Worm (Caenorhabditis elegans) whole organism, young adult: ENCODE data around the gene try-5.

Experiments
- B0035.1 ChIP-seq: sonication (generic microtip); optimal IDR thresholded peaks from 2 replicates; lab custom pipeline; 2016; ENCODE audit warnings: missing genetic modification characterization, mild to moderate bottlenecking, missing compliant biosample characterization, missing genotype, missing genetic modification reagents
- C06A6.2 ChIP-seq: fragments of 200-800 bp; sonication (Bioruptor generic); conservative IDR thresholded peaks from 2 replicates; pipeline ENCODE4 v1.3.6; 2022; ENCODE audit warnings: missing genetic modification characterization, missing compliant biosample characterization
- C17E4.6 ChIP-seq: fragments of 200-800 bp; sonication (Bioruptor generic); IDR thresholded peaks from 2 replicates; pipeline ENCODE4 v1.3.6; 2022; ENCODE audit warnings: missing genetic modification reagents, missing genetic modification characterization, missing compliant biosample characterization
- F10E7.11 ChIP-seq: sonication (generic microtip); optimal IDR thresholded peaks from 2 replicates; lab custom pipeline; 2017; ENCODE audit warnings: mild to moderate bottlenecking, missing genetic modification characterization, moderate library complexity, missing compliant biosample characterization
- F52B5.7 ChIP-seq: sonication (generic microtip); optimal IDR thresholded peaks from 2 replicates; lab custom pipeline; 2016; ENCODE audit warnings: mild to moderate bottlenecking, missing genetic modification characterization, missing compliant biosample characterization
- Y53G8AR.9 ChIP-seq: fragments of 200-800 bp; sonication (Bioruptor generic); conservative IDR thresholded peaks from 2 replicates; pipeline ENCODE4 v1.3.6; 2022; ENCODE audit warnings: missing genetic modification reagents, missing genetic modification characterization, missing compliant biosample characterization
- Y79H2A.3 ChIP-seq: fragments of 200-800 bp; sonication (Bioruptor generic); conservative IDR thresholded peaks from 2 replicates; pipeline ENCODE4 v1.3.6; 2022; ENCODE audit warnings: missing genetic modification reagents, missing genetic modification characterization, missing compliant biosample characterization
- atf-7 ChIP-seq: sonication (generic microtip); optimal IDR thresholded peaks from 2 replicates; lab custom pipeline; 2017; ENCODE audit warnings: mild to moderate bottlenecking, missing genetic modification characterization, missing compliant biosample characterization
- attf-3 ChIP-seq: fragments of 200-800 bp; sonication (Bioruptor generic); conservative IDR thresholded peaks from 2 replicates; pipeline ENCODE4 v1.3.6; 2022; ENCODE audit warnings: missing genetic modification reagents, missing genetic modification characterization, missing compliant biosample characterization
- attf-5 ChIP-seq: fragments of 200-800 bp; sonication (Bioruptor generic); optimal IDR thresholded peaks from 2 replicates; lab custom pipeline; 2018; ENCODE audit warnings: mild to moderate bottlenecking, missing genetic modification characterization, missing compliant biosample characterization
- attf-6 ChIP-seq: fragments of 200-800 bp; sonication (Bioruptor generic); IDR thresholded peaks from 2 replicates; pipeline ENCODE4 v1.3.6; 2022; ENCODE audit warnings: missing genetic modification reagents, missing genetic modification characterization, missing compliant biosample characterization
- bed-2 ChIP-seq: fragments of 200-800 bp; sonication (Bioruptor generic); IDR thresholded peaks from 2 replicates; pipeline ENCODE4 v1.3.6; 2022; ENCODE audit warnings: missing genetic modification reagents, missing genetic modification characterization, missing compliant biosample characterization
- ccch-3 ChIP-seq: fragments of 200-800 bp; sonication (Bioruptor generic); optimal IDR thresholded peaks from 2 replicates; lab custom pipeline; 2018; ENCODE audit warnings: mild to moderate bottlenecking, missing genetic modification characterization, missing compliant biosample characterization
- cebp-1 ChIP-seq, 2 experiments: fragments of 200-800 bp in 1 of 2; sonication (Bioruptor generic) in 1 of 2; sonication (generic microtip) in 1 of 2; IDR thresholded peaks in 1 of 2; optimal IDR thresholded peaks in 1 of 2; 2 replicates each; pipeline versions ENCODE4 v1.3.6 to Lab custom; 2017 to 2022; ENCODE audit warnings: missing compliant biosample characterization in 2 of 2, missing genetic modification characterization in 2 of 2, mild to moderate bottlenecking in 1 of 2, missing genetic modification reagents in 1 of 2, moderate library complexity in 1 of 2
- ceh-79 ChIP-seq: sonication (generic microtip); optimal IDR thresholded peaks from 2 replicates; lab custom pipeline; 2017; ENCODE audit warnings: mild to moderate bottlenecking, missing genetic modification characterization, missing compliant biosample characterization
- dox-1 ChIP-seq: fragments of 200-800 bp; sonication (Bioruptor generic); IDR thresholded peaks from 2 replicates; pipeline ENCODE4 v1.3.6; 2022; ENCODE audit warnings: missing genetic modification reagents, missing genetic modification characterization, missing compliant biosample characterization
- efl-1 ChIP-seq: fragments of 150-350 bp; optimal IDR thresholded peaks from 2 replicates; lab custom pipeline; 2014; ENCODE audit warnings: missing biosample characterization, missing genetic modification reagents, missing genetic modification characterization
- ekl-4 ChIP-seq: fragments of 200-800 bp; sonication (Bioruptor generic); IDR thresholded peaks from 2 replicates; pipeline ENCODE4 v1.3.6; 2022; ENCODE audit warnings: missing genetic modification reagents, missing genetic modification characterization, missing compliant biosample characterization
- him-1 ChIP-seq: sonication (generic microtip); optimal IDR thresholded peaks from 2 replicates; lab custom pipeline; 2016; ENCODE audit warnings: missing genotype, missing genetic modification reagents, missing genetic modification characterization, missing compliant biosample characterization
- hlh-12 ChIP-seq: sonication (generic microtip); optimal IDR thresholded peaks from 2 replicates; lab custom pipeline; 2016; ENCODE audit warnings: missing genetic modification characterization, missing compliant biosample characterization
- hmg-1.2 ChIP-seq: fragments of 200-800 bp; sonication (Bioruptor generic); IDR thresholded peaks from 2 replicates; pipeline ENCODE4 v1.3.6; 2022; ENCODE audit warnings: missing genetic modification reagents, missing genetic modification characterization, missing compliant biosample characterization
- hrde-1 ChIP-seq: sonication (generic microtip); optimal IDR thresholded peaks from 2 replicates; lab custom pipeline; 2016; ENCODE audit warnings: missing genetic modification characterization, mild to moderate bottlenecking, missing compliant biosample characterization, moderate library complexity, missing genotype, missing genetic modification reagents, borderline replicate concordance
- hsf-1 ChIP-seq: fragments of 200-800 bp; sonication (Bioruptor generic); IDR thresholded peaks from 2 replicates; pipeline ENCODE4 v1.3.6; 2022; ENCODE audit warnings: missing genetic modification reagents, missing genetic modification characterization, missing compliant biosample characterization
- let-607 ChIP-seq, 2 experiments: fragments of 200-800 bp in 1 of 2; sonication (Bioruptor generic) in 1 of 2; sonication (generic microtip) in 1 of 2; optimal IDR thresholded peaks; 2 replicates each; lab custom pipeline; 2016 to 2018; ENCODE audit warnings: mild to moderate bottlenecking in 2 of 2, missing compliant biosample characterization in 2 of 2, missing genetic modification characterization in 2 of 2, moderate library complexity in 2 of 2, missing genotype in 1 of 2
- lin-35 ChIP-seq, 3 experiments: fragments of 150-350 bp in 2 of 3; sonication (generic microtip) in 1 of 3; optimal IDR thresholded peaks; 2 replicates each; lab custom pipeline; 2014 to 2018; ENCODE audit warnings: missing biosample characterization in 3 of 3, missing genetic modification characterization in 3 of 3, missing genetic modification reagents in 3 of 3
- lsl-1 ChIP-seq: fragments of 200-800 bp; sonication (Bioruptor generic); optimal IDR thresholded peaks from 2 replicates; lab custom pipeline; 2018; ENCODE audit warnings: mild to moderate bottlenecking, missing genetic modification characterization, moderate library complexity, missing compliant biosample characterization
- madf-10 ChIP-seq: sonication (generic microtip); optimal IDR thresholded peaks from 2 replicates; lab custom pipeline; 2016; ENCODE audit warnings: mild to moderate bottlenecking, missing genetic modification characterization, missing compliant biosample characterization
- madf-3 ChIP-seq: fragments of 200-800 bp; sonication (Bioruptor generic); IDR thresholded peaks from 2 replicates; pipeline ENCODE4 v1.3.6; 2022; ENCODE audit warnings: missing genetic modification reagents, missing genetic modification characterization, missing compliant biosample characterization
- mcd-1 ChIP-seq: fragments of 200-800 bp; sonication (Bioruptor generic); IDR thresholded peaks from 2 replicates; pipeline ENCODE4 v1.3.6; 2022; ENCODE audit warnings: missing genetic modification reagents, missing genetic modification characterization, missing compliant biosample characterization
- mxl-1 ChIP-seq: sonication (generic microtip); optimal IDR thresholded peaks from 2 replicates; lab custom pipeline; 2016; ENCODE audit warnings: missing genetic modification characterization, missing compliant biosample characterization
- nfya-2 ChIP-seq: fragments of 200-800 bp; sonication (Bioruptor generic); IDR thresholded peaks from 2 replicates; pipeline ENCODE4 v1.3.6; 2022; ENCODE audit warnings: missing genetic modification reagents, missing genetic modification characterization, missing compliant biosample characterization
- nhr-27 ChIP-seq: fragments of 200-800 bp; sonication (Bioruptor generic); optimal IDR thresholded peaks from 2 replicates; lab custom pipeline; 2018; ENCODE audit warnings: mild to moderate bottlenecking, missing genetic modification characterization, moderate library complexity, missing compliant biosample characterization
- pha-4 ChIP-seq: fragments of 150-350 bp; sonication (generic microtip); optimal IDR thresholded peaks from 2 replicates; lab custom pipeline; 2014; ENCODE audit warnings: missing biosample characterization, missing genetic modification reagents, missing genetic modification characterization
- rpc-1 ChIP-seq, 2 experiments: fragments of 150-350 bp in 1 of 2; sonication (generic microtip) in 1 of 2; optimal IDR thresholded peaks; 2 replicates each; lab custom pipeline; 2014 to 2018; ENCODE audit warnings: missing biosample characterization in 1 of 2, missing genetic modification characterization in 1 of 2, missing genetic modification reagents in 1 of 2, missing genotype in 1 of 2
- somi-1 ChIP-seq: fragments of 200-800 bp; sonication (Bioruptor generic); optimal IDR thresholded peaks from 2 replicates; lab custom pipeline; 2018; ENCODE audit warnings: mild to moderate bottlenecking, missing genetic modification characterization, missing compliant biosample characterization
- tbp1 ChIP-seq: fragments of 200-800 bp; sonication (Bioruptor generic); optimal IDR thresholded peaks from 2 replicates; lab custom pipeline; 2018; ENCODE audit warnings: mild to moderate bottlenecking, missing genetic modification characterization, missing compliant biosample characterization
- tbx-9 ChIP-seq: sonication (generic microtip); optimal IDR thresholded peaks from 2 replicates; lab custom pipeline; 2016; ENCODE audit warnings: borderline replicate concordance, missing genetic modification characterization, inconsistent platforms, missing compliant biosample characterization
- tlf-1 ChIP-seq: fragments of 200-800 bp; sonication (Bioruptor generic); optimal IDR thresholded peaks from 2 replicates; lab custom pipeline; 2018; ENCODE audit warnings: mild to moderate bottlenecking, missing genetic modification characterization, missing compliant biosample characterization
- unc-130 ChIP-seq: sonication (generic microtip); optimal IDR thresholded peaks from 2 replicates; lab custom pipeline; 2016; ENCODE audit warnings: missing genetic modification reagents, missing genetic modification characterization, missing compliant biosample characterization
- unc-62 ChIP-seq: fragments of 150-350 bp; optimal IDR thresholded peaks from 2 replicates; lab custom pipeline; 2014; ENCODE audit warnings: missing biosample characterization, missing genetic modification reagents, missing genetic modification characterization
- zim-3 ChIP-seq: sonication (generic microtip); optimal IDR thresholded peaks from 2 replicates; lab custom pipeline; 2017; ENCODE audit warnings: mild to moderate bottlenecking, missing genetic modification characterization, moderate library complexity, missing compliant biosample characterization
- ztf-25 ChIP-seq: fragments of 200-800 bp; sonication (Bioruptor generic); IDR thresholded peaks from 2 replicates; pipeline ENCODE4 v1.3.6; 2022; ENCODE audit warnings: missing genetic modification reagents, missing genetic modification characterization, missing compliant biosample characterization
- ztf-26 ChIP-seq: sonication (generic microtip); optimal IDR thresholded peaks from 2 replicates; lab custom pipeline; 2017; ENCODE audit warnings: missing genetic modification characterization, missing compliant biosample characterization
- ztf-28 ChIP-seq: fragments of 200-800 bp; sonication (Bioruptor generic); IDR thresholded peaks from 2 replicates; pipeline ENCODE4 v1.3.6; 2022; ENCODE audit warnings: missing genetic modification reagents, missing genetic modification characterization, missing compliant biosample characterization

The try-5 gene

DNA sequence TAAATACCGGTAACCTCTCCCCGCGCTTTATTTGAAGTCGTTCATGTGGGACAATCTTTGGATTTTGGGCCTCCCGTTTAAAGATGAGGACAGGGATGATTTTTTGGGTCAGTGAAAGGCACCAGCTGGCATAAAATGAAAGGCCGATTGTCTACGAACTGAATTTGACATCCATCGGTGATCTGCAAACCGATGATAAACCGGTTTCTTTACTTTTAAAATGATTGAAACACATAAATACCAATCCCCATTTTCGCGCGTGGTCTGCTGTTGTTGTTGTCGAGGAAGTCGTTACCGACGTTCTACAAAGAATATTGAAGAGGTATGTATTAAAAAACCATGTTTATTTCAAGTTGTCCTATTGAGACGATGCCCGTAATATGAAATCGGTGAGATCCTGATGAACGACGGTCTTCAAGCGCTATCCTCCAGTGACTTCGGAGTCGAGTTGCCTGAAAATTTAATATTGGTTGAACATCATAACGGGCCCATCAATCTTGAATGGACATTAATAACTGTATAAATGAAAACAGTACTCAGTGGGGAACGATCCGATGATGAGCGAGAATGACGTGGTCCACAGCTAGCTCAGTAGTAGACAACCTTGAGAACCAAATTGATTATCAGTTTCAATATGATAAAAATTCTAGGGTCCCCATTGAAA, 3.7 kb upstream of the try-5 start (continued):
- TF ChIP-seq ztf-25 (GFP tag; lab: Robert Waterston, UW) (no peak), ceh-79 (tag; lab: Kevin White, UChicago) (no peak), hlh-12 (tag; lab: Kevin White, UChicago) (no peak), lsl-1 (peak; percentile 32), tbx-9 (no peak), madf-10 (tag; lab: Kevin White, UChicago) (no peak), ccch-3 (GFP tag; lab: Kevin White, UChicago) (no peak), pha-4 (tag; lab: Kevin White, UChicago) (no peak), Y79H2A.3 (GFP tag; lab: Robert Waterston, UW) (peak; percentile 91), cebp-1 (GFP tag; IDR thresholded peaks at IDR 0.05; lab: Robert Waterston, UW) (peak; percentile 49; the same call in 1 of the 2 replicates), cebp-1 (tag; optimal IDR thresholded peaks at IDR 0.05; lab: Kevin White, UChicago) (peak; percentile 7), tlf-1 (peak; percentile 34), rpc-1 (optimal IDR thresholded peaks at IDR 0.05; lab: Kevin White, UChicago) (no peak), rpc-1 (tag; optimal IDR thresholded peaks at IDR 0.05; lab: Kevin White, UChicago) (no peak), madf-3 (peak; percentile 90), mcd-1 (GFP tag; lab: Robert Waterston, UW) (0 out of 2 replicates have a peak, but pooled peaks have one; percentile 44), lin-35 (GFP tag; optimal IDR thresholded peaks at IDR 0.05; lab: Kevin White, UChicago) (no peak), unc-130 (no peak), mxl-1 (tag; lab: Kevin White, UChicago) (no peak), hrde-1 (tag; lab: Kevin White, UChicago) (peak; percentile 44), C06A6.2 (GFP tag; lab: Robert Waterston, UW) (peak; percentile 53; the same call in 1 of the 2 replicates), zim-3 (no peak), efl-1 (GFP tag; lab: Kevin White, UChicago) (no peak), hmg-1.2 (GFP tag; lab: Robert Waterston, UW) (peak; percentile 56), attf-3 (0 out of 2 replicates have a peak, but pooled peaks have one; percentile 40), atf-7 (tag; lab: Kevin White, UChicago) (peak; percentile 47), ztf-26 (tag; lab: Kevin White, UChicago) (no peak), him-1 (tag; lab: Kevin White, UChicago) (no peak), attf-5 (no peak), Y53G8AR.9 (peak; percentile 92), let-607 (tag; optimal IDR thresholded peaks at IDR 0.05; lab: Kevin White, UChicago) (no peak), attf-6 (GFP tag; lab: Robert Waterston, UW) (peak; percentile 33), C17E4.6 (GFP tag; lab: Robert Waterston, UW) (peak; percentile 22; the same call in 1 of the 2 replicates), unc-62 (GFP tag; lab: Kevin White, UChicago) (no peak)
- TF ChIP-seq, all 124 proteins: peak for 47

DNA sequence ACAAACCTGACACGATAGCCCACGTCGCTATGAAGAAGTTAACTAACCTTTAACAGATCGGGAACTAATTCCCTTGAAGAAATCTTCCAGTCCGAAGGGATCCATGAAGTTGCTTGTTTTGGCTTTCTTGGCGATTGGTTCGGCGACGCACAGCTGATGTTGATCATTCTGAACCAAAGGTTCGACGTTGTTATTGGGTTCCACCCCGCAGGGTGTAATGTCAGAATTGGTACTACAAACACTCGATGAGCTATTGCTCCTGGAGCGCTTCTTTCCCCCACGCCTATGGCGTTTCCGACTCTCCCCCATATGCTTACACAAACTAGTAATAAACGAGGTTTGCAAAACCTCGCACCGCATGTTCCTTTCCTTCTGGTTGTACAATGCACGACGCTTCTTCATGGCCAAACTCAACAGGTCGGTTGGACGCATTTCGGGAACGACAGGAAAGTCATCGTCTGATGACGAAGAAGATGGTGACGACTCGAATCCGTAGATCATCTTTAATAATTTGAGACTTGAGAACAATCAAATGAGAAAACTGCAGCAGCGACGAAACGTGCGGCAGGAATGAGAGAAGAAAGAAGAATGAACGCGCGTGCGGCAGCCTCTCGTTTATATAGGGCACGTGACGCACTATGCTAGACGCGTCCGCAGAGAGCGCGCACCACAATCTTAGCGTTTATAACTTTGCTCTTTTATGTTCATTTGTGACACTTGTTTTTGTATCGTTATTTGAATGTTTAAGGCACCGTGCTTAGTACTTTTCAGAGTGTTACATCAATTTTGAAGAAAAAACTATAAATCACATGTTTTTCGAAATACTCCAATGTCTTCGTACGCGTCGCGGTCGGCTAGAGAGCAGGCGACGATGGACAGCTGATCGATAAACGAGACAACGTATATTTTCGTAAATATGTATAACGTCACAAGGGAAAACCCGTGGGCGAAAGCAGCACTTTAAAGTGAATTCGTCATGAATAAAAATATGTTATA, 2.9 kb upstream of the try-5 start, which contains the start of gene tos-1:
tos-1 (minus strand) TSS at position 575 of the 996 bp plus-strand sequence.
- peak; percentile 73 for TF ChIP-seq hsf-1 (GFP tag; lab: Robert Waterston, UW)
- peak; percentile 56 for TF ChIP-seq F10E7.11 (tag; lab: Kevin White, UChicago)
- peak; percentile 98 for TF ChIP-seq somi-1
- no peak for TF ChIP-seq him-1 (tag; lab: Kevin White, UChicago)
- TF ChIP-seq tbp1 (GFP tag; lab: Kevin White, UChicago), result peak; percentile 84
- TF ChIP-seq B0035.1 (tag; lab: Kevin White, UChicago), result peak; percentile 91
- peak; percentile 82 for TF ChIP-seq nhr-27 (tag; lab: Kevin White, UChicago)
- no peak for TF ChIP-seq bed-2 (GFP tag; lab: Robert Waterston, UW)
- peak; percentile 81 for TF ChIP-seq F52B5.7 (tag; lab: Kevin White, UChicago)
- peak; percentile 86 for TF ChIP-seq C17E4.6 (GFP tag; lab: Robert Waterston, UW)
- TF ChIP-seq nfya-2 (GFP tag; lab: Robert Waterston, UW), result no peak
- TF ChIP-seq dox-1 (GFP tag; lab: Robert Waterston, UW), result peak; percentile 95
- TF ChIP-seq ekl-4 (GFP tag; lab: Robert Waterston, UW), result peak; percentile 97
- 0 out of 2 replicates have a peak, but pooled peaks have one; percentile 60 for TF ChIP-seq ztf-28 (GFP tag; lab: Robert Waterston, UW)
